Worm (Caenorhabditis elegans) whole organism, young adult: ENCODE data around the gene gldi-5.

Experiments used
- F22D6.2 ChIP-seq: sonication (generic microtip); optimal IDR thresholded peaks from 2 replicates; lab custom pipeline; 2016; ENCODE audit warnings: mild to moderate bottlenecking, missing genetic modification characterization, missing compliant biosample characterization
- ama-1 ChIP-seq, 3 experiments: fragments of 150-350 bp in 1 of 3; sonication (generic microtip) in 2 of 3; optimal IDR thresholded peaks; 2 replicates each; lab custom pipeline; 2014 to 2018; ENCODE audit warnings: missing biosample characterization in 2 of 3, missing genetic modification characterization in 2 of 3, missing genetic modification reagents in 2 of 3
- die-1 ChIP-seq: sonication (generic microtip); optimal IDR thresholded peaks from 2 replicates; lab custom pipeline; 2016; ENCODE audit warnings: missing genotype, mild to moderate bottlenecking, missing genetic modification characterization, missing compliant biosample characterization
- fkh-3 ChIP-seq: sonication (generic microtip); optimal IDR thresholded peaks from 2 replicates; lab custom pipeline; 2016; ENCODE audit warnings: mild to moderate bottlenecking, missing genetic modification characterization, missing compliant biosample characterization
- mes-4 ChIP-seq: sonication (generic microtip); optimal IDR thresholded peaks from 2 replicates; lab custom pipeline; 2016; ENCODE audit warnings: missing genotype, missing genetic modification characterization, missing compliant biosample characterization
- nhr-120 ChIP-seq: fragments of 200-800 bp; sonication (Bioruptor generic); IDR thresholded peaks from 2 replicates; pipeline ENCODE4 v1.3.6; 2022; ENCODE audit warnings: missing genetic modification characterization, missing compliant biosample characterization
- nhr-80 ChIP-seq: sonication (generic microtip); optimal IDR thresholded peaks from 2 replicates; lab custom pipeline; 2016; ENCODE audit warnings: missing genetic modification characterization, missing compliant biosample characterization
- sdz-38 ChIP-seq: sonication (generic microtip); optimal IDR thresholded peaks from 2 replicates; lab custom pipeline; 2016; ENCODE audit warnings: missing genotype, missing genetic modification characterization, missing compliant biosample characterization
- snpc-3.4 ChIP-seq: sonication (generic microtip); optimal IDR thresholded peaks from 2 replicates; lab custom pipeline; 2017; ENCODE audit warnings: missing genetic modification characterization, mild to moderate bottlenecking, missing compliant biosample characterization, antibody characterized with exemption, moderate library complexity, missing genotype, missing genetic modification reagents
- sptf-2 ChIP-seq: fragments of 200-800 bp; sonication (Bioruptor generic); optimal IDR thresholded peaks from 2 replicates; lab custom pipeline; 2018; ENCODE audit warnings: mild to moderate bottlenecking, missing genetic modification characterization, missing compliant biosample characterization
- unc-130 ChIP-seq: sonication (generic microtip); optimal IDR thresholded peaks from 2 replicates; lab custom pipeline; 2016; ENCODE audit warnings: missing genetic modification reagents, missing genetic modification characterization, missing compliant biosample characterization
- unc-62 ChIP-seq: fragments of 150-350 bp; optimal IDR thresholded peaks from 2 replicates; lab custom pipeline; 2014; ENCODE audit warnings: missing biosample characterization, missing genetic modification reagents, missing genetic modification characterization

ce11 chrIII:3677378-3677777 lies 48.9 kb downstream of the gldi-5 start:
- TF ChIP-seq fkh-3 (tag; lab: Kevin White, UChicago), result no peak
- TF ChIP-seq sptf-2, result no peak
- no peak for TF ChIP-seq unc-62 (GFP tag; lab: Kevin White, UChicago)
- no peak for TF ChIP-seq snpc-3.4 (tag; lab: Kevin White, UChicago)
- TF ChIP-seq unc-130 (GFP tag; lab: Kevin White, UChicago), result no peak
- no peak for TF ChIP-seq die-1 (tag; lab: Kevin White, UChicago)
- no peak for TF ChIP-seq mes-4 (tag; lab: Kevin White, UChicago)
- no peak for TF ChIP-seq sdz-38
- TF ChIP-seq nhr-80, result no peak
- no peak for TF ChIP-seq F22D6.2 (tag; lab: Kevin White, UChicago)
- no peak for TF ChIP-seq ama-1 (optimal IDR thresholded peaks at IDR 0.05; lab: Kevin White, UChicago)
- TF ChIP-seq ama-1 (GFP tag; optimal IDR thresholded peaks at IDR 0.05; lab: Kevin White, UChicago), result no peak
- TF ChIP-seq nhr-120 (GFP tag; lab: Robert Waterston, UW), result no peak
